Fruit fly (Drosophila melanogaster) whole organism, pupa: ENCODE results near the gene CG13039.

Experiments used
- CG10348 ChIP-seq: fragments of 200-800 bp; sonication (Bioruptor generic); IDR thresholded peaks from 2 replicates; pipeline ENCODE4 v1.3.6; 2022; ENCODE audit warnings: missing biosample characterization, missing genetic modification characterization
- CG12605 ChIP-seq: fragments of 200-800 bp; sonication (Bioruptor generic); IDR thresholded peaks from 2 replicates; pipeline ENCODE4 v1.3.6; 2022; ENCODE audit warnings: missing biosample characterization, missing genetic modification characterization
- CG15710 ChIP-seq: fragments of 200-800 bp; sonication (Bioruptor generic); optimal IDR thresholded peaks from 2 replicates; lab custom pipeline; 2018; ENCODE audit warnings: missing biosample characterization, mild to moderate bottlenecking, missing genetic modification characterization, moderate library complexity
- CG34367 ChIP-seq: fragments of 200-800 bp; sonication (Bioruptor generic); optimal IDR thresholded peaks from 2 replicates; lab custom pipeline; 2018; ENCODE audit warnings: missing biosample characterization, mild to moderate bottlenecking, missing genetic modification characterization
- CG4496 ChIP-seq: fragments of 200-800 bp; sonication (Bioruptor generic); IDR thresholded peaks from 3 replicates; pipeline ENCODE4 v1.3.6; 2022; ENCODE audit warnings: missing biosample characterization, missing genetic modification characterization
- CG8159 ChIP-seq: fragments of 200-800 bp; sonication (Bioruptor generic); optimal IDR thresholded peaks from 3 replicates; lab custom pipeline; 2018; ENCODE audit warnings: missing biosample characterization, mild to moderate bottlenecking, missing genetic modification characterization, moderate library complexity
- D1 ChIP-seq: fragments of 200-800 bp; sonication (Bioruptor generic); optimal IDR thresholded peaks from 2 replicates; lab custom pipeline; 2018; ENCODE audit warnings: missing biosample characterization, mild to moderate bottlenecking, missing genetic modification characterization, moderate library complexity
- Ets98B ChIP-seq: fragments of 200-800 bp; sonication (Bioruptor generic); IDR thresholded peaks from 2 replicates; pipeline ENCODE4 v1.3.6; 2022; ENCODE audit warnings: missing biosample characterization, missing genetic modification characterization
- Snoo ChIP-seq: fragments of 200-800 bp; sonication (Bioruptor generic); optimal IDR thresholded peaks from 3 replicates; lab custom pipeline; 2017; ENCODE audit warnings: missing biosample characterization, mild to moderate bottlenecking, missing genetic modification characterization, inconsistent platforms
- gl ChIP-seq: fragments of 200-800 bp; sonication (Bioruptor generic); optimal IDR thresholded peaks from 2 replicates; lab custom pipeline; 2018; ENCODE audit warnings: missing biosample characterization, mild to moderate bottlenecking, missing genetic modification characterization
- rn ChIP-seq: fragments of 200-800 bp; sonication (Bioruptor generic); IDR thresholded peaks from 2 replicates; pipeline ENCODE4 v1.3.6; 2022; ENCODE audit warnings: missing biosample characterization, missing genetic modification characterization

dm6 chr3L:16285346-16285911 lies 41.1 kb downstream of the CG13039 start, which contains the start of gene CG13047:
- TF ChIP-seq CG12605 (GFP tag; lab: Robert Waterston, UW) (no peak), gl (tag; lab: Kevin White, UChicago) (no peak), CG15710 (peak; percentile 29), D1 (no peak), rn (GFP tag; lab: Robert Waterston, UW) (no peak), CG34367 (tag; lab: Kevin White, UChicago) (peak; percentile 1), CG10348 (GFP tag; lab: Robert Waterston, UW) (no peak), Snoo (tag; lab: Kevin White, UChicago) (no peak), CG8159 (tag; lab: Kevin White, UChicago) (peak; percentile 55), CG4496 (0 out of 3 replicates have a peak, but pooled peaks have one; percentile 17), Ets98B (GFP tag; lab: Robert Waterston, UW) (no peak)
